Worm (Caenorhabditis elegans) whole organism, L2 larva: ENCODE data around the gene nasp-2.

ENCODE experiments used
- Y55F3AM.14 ChIP-seq: fragments of 200-800 bp; sonication (Bioruptor generic); optimal IDR thresholded peaks from 2 replicates; lab custom pipeline; 2018; ENCODE audit warnings: mild to moderate bottlenecking, missing genetic modification characterization, missing compliant biosample characterization
- ZK546.5 ChIP-seq: sonication (generic microtip); optimal IDR thresholded peaks from 2 replicates; lab custom pipeline; 2017; ENCODE audit warnings: missing biosample characterization, missing genetic modification characterization
- aly-2 ChIP-seq: fragments of 150-350 bp; optimal IDR thresholded peaks from 2 replicates; lab custom pipeline; 2014; ENCODE audit warnings: missing biosample characterization, missing genetic modification characterization
- blmp-1 ChIP-seq: sonication (generic microtip); optimal IDR thresholded peaks from 2 replicates; lab custom pipeline; 2017; ENCODE audit warnings: missing genetic modification characterization, mild to moderate bottlenecking, missing compliant biosample characterization, antibody characterized with exemption, moderate library complexity; ENCODE audit not compliant: insufficient read depth
- egl-27 ChIP-seq: sonication (generic microtip); optimal IDR thresholded peaks from 3 replicates; lab custom pipeline; 2017; ENCODE audit warnings: missing biosample characterization, missing genetic modification reagents, missing genetic modification characterization
- elt-1 ChIP-seq: fragments of 150-350 bp; optimal IDR thresholded peaks from 2 replicates; lab custom pipeline; 2014; ENCODE audit warnings: missing biosample characterization, missing genetic modification characterization
- lsy-2 ChIP-seq, 2 experiments: fragments of 150-350 bp in 1 of 2; sonication (generic microtip) in 1 of 2; optimal IDR thresholded peaks; 2 replicates each; lab custom pipeline; 2014 to 2017; ENCODE audit warnings: missing biosample characterization in 2 of 2, missing genetic modification characterization in 2 of 2
- mbf-1 ChIP-seq: sonication (generic microtip); optimal IDR thresholded peaks from 2 replicates; lab custom pipeline; 2017; ENCODE audit warnings: missing biosample characterization, missing genetic modification characterization
- nhr-11 ChIP-seq: fragments of 150-350 bp; optimal IDR thresholded peaks from 2 replicates; lab custom pipeline; 2014; ENCODE audit warnings: missing biosample characterization, missing genetic modification characterization
- nhr-77 ChIP-seq: fragments of 150-350 bp; optimal IDR thresholded peaks from 2 replicates; lab custom pipeline; 2014; ENCODE audit warnings: missing biosample characterization, missing genetic modification characterization
- unc-62 ChIP-seq: fragments of 150-350 bp; optimal IDR thresholded peaks from 2 replicates; lab custom pipeline; 2014; ENCODE audit warnings: missing biosample characterization, missing genetic modification reagents, missing genetic modification characterization

DNA sequence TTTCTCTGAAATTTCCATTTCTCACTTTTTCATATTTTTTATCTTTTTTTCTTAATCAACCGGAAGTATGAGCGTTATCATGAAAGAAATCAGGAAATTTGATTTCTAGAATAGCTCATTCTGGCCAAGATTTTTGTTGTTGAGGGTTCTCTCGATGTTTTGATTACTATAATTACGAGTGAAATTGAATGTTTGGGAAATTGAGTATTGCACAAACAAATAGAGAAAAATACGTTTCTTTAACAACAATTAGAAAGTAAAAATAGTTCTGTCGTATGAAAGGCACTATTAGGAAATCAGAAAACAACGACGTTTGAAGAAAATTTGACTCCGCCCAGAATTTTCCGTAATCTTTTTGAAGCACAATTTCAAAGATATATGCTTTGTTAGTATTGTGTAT is 12.7 kb downstream of the nasp-2 start:
- TF ChIP-seq blmp-1 (tag; lab: Kevin White, UChicago) (no peak), aly-2 (tag; lab: Kevin White, UChicago) (no peak), elt-1 (tag; lab: Kevin White, UChicago) (no peak), egl-27 (tag; lab: Kevin White, UChicago) (no peak), unc-62 (GFP tag; lab: Kevin White, UChicago) (no peak), lsy-2 (tag; optimal IDR thresholded peaks at IDR 0.05; lab: Kevin White, UChicago) (no peak), nhr-11 (tag; lab: Kevin White, UChicago) (no peak), ZK546.5 (tag; lab: Kevin White, UChicago) (no peak), mbf-1 (no peak), Y55F3AM.14 (GFP tag; lab: Kevin White, UChicago) (no peak), nhr-77 (tag; lab: Kevin White, UChicago) (no peak)
